Worm (Caenorhabditis elegans) whole organism, mixed stage, embryonic: Measurements from ENCODE around the gene mdt-27.
A peak's percentile ranks its signal among the peaks of the same experiment; 100 is the strongest.

Experiments
- M03D4.4 ChIP-seq: sonication (generic microtip); optimal IDR thresholded peaks from 2 replicates; lab custom pipeline; 2017; ENCODE audit warnings: mild to moderate bottlenecking, missing genetic modification characterization, missing compliant biosample characterization
- bed-3 ChIP-seq: fragments of 200-800 bp; sonication (Bioruptor generic); optimal IDR thresholded peaks from 3 replicates; lab custom pipeline; 2018; ENCODE audit warnings: mild to moderate bottlenecking, missing genetic modification characterization, moderate library complexity, missing compliant biosample characterization
- blmp-1 ChIP-seq: fragments of 150-350 bp; optimal IDR thresholded peaks from 2 replicates; lab custom pipeline; 2014; ENCODE audit warnings: missing biosample characterization, missing genetic modification characterization
- ceh-39 ChIP-seq: fragments of 150-350 bp; optimal IDR thresholded peaks from 2 replicates; lab custom pipeline; 2014; ENCODE audit warnings: missing biosample characterization, missing genetic modification characterization
- ceh-43 ChIP-seq: fragments of 200-800 bp; sonication (Bioruptor generic); optimal IDR thresholded peaks from 2 replicates; lab custom pipeline; 2018; ENCODE audit warnings: mild to moderate bottlenecking, missing genetic modification characterization, moderate library complexity, missing compliant biosample characterization
- ceh-83 ChIP-seq: fragments of 200-800 bp; sonication (Bioruptor generic); optimal IDR thresholded peaks from 2 replicates; lab custom pipeline; 2018; ENCODE audit warnings: mild to moderate bottlenecking, missing genetic modification characterization, missing compliant biosample characterization
- ces-1 ChIP-seq: fragments of 150-350 bp; optimal IDR thresholded peaks from 2 replicates; lab custom pipeline; 2014; ENCODE audit warnings: missing biosample characterization, missing genetic modification reagents, missing genetic modification characterization
- drap-1 ChIP-seq: fragments of 200-800 bp; sonication (Bioruptor generic); optimal IDR thresholded peaks from 3 replicates; lab custom pipeline; 2018; ENCODE audit warnings: mild to moderate bottlenecking, missing genetic modification characterization, missing compliant biosample characterization
- elt-1 ChIP-seq: sonication (generic microtip); optimal IDR thresholded peaks from 2 replicates; lab custom pipeline; 2017; ENCODE audit warnings: missing genetic modification characterization, mild to moderate bottlenecking, missing compliant biosample characterization, antibody characterized with exemption, moderate library complexity, borderline replicate concordance; ENCODE audit not compliant: insufficient read depth
- flh-1 ChIP-seq: fragments of 200-800 bp; sonication (Bioruptor generic); optimal IDR thresholded peaks from 2 replicates; lab custom pipeline; 2018; ENCODE audit warnings: mild to moderate bottlenecking, missing genetic modification characterization, moderate library complexity, missing compliant biosample characterization
- ham-2 ChIP-seq: fragments of 200-800 bp; sonication (Bioruptor generic); optimal IDR thresholded peaks from 2 replicates; lab custom pipeline; 2018; ENCODE audit warnings: mild to moderate bottlenecking, missing genetic modification characterization, missing compliant biosample characterization
- lin-13 ChIP-seq: fragments of 150-350 bp; optimal IDR thresholded peaks from 2 replicates; lab custom pipeline; 2014; ENCODE audit warnings: missing biosample characterization, missing genetic modification characterization
- lsy-2 ChIP-seq: fragments of 150-350 bp; optimal IDR thresholded peaks from 2 replicates; lab custom pipeline; 2014; ENCODE audit warnings: missing biosample characterization, missing genetic modification characterization
- mab-5 ChIP-seq: fragments of 150-350 bp; optimal IDR thresholded peaks from 2 replicates; lab custom pipeline; 2014; ENCODE audit warnings: missing biosample characterization, missing genetic modification characterization
- mep-1 ChIP-seq: fragments of 150-350 bp; optimal IDR thresholded peaks from 2 replicates; lab custom pipeline; 2017; ENCODE audit warnings: missing biosample characterization, missing genetic modification reagents, missing genetic modification characterization, inconsistent platforms
- mls-2 ChIP-seq: sonication (generic microtip); optimal IDR thresholded peaks from 2 replicates; lab custom pipeline; 2016; ENCODE audit warnings: mild to moderate bottlenecking, missing genetic modification characterization, moderate library complexity, missing compliant biosample characterization
- nhr-12 ChIP-seq: fragments of 150-350 bp; optimal IDR thresholded peaks from 2 replicates; lab custom pipeline; 2014; ENCODE audit warnings: missing biosample characterization, missing genetic modification characterization
- nhr-2 ChIP-seq: fragments of 150-350 bp; optimal IDR thresholded peaks from 2 replicates; lab custom pipeline; 2014; ENCODE audit warnings: missing biosample characterization, missing genetic modification characterization
- nhr-237 ChIP-seq: fragments of 150-350 bp; optimal IDR thresholded peaks from 2 replicates; lab custom pipeline; 2014; ENCODE audit warnings: missing biosample characterization, missing genetic modification characterization
- nhr-28 ChIP-seq: fragments of 150-350 bp; optimal IDR thresholded peaks from 2 replicates; lab custom pipeline; 2014; ENCODE audit warnings: missing biosample characterization, missing genetic modification characterization
- nhr-76 ChIP-seq: sonication (generic microtip); optimal IDR thresholded peaks from 2 replicates; lab custom pipeline; 2017; ENCODE audit warnings: missing biosample characterization, missing genetic modification characterization
- pha-4 ChIP-seq: fragments of 150-350 bp; optimal IDR thresholded peaks from 2 replicates; lab custom pipeline; 2018; ENCODE audit warnings: missing biosample characterization, missing genetic modification reagents, missing genetic modification characterization
- snpc-4 ChIP-seq: fragments of 150-350 bp; optimal IDR thresholded peaks from 2 replicates; lab custom pipeline; 2014; ENCODE audit warnings: missing biosample characterization, missing genetic modification characterization
- sptf-1 ChIP-seq: sonication (generic microtip); optimal IDR thresholded peaks from 2 replicates; lab custom pipeline; 2017; ENCODE audit warnings: mild to moderate bottlenecking, missing genetic modification characterization, moderate library complexity, missing compliant biosample characterization
- unc-120 ChIP-seq: sonication (generic microtip); optimal IDR thresholded peaks from 2 replicates; lab custom pipeline; 2017; ENCODE audit warnings: missing genetic modification characterization, missing compliant biosample characterization; ENCODE audit not compliant: poor library complexity, severe bottlenecking
- unc-39 ChIP-seq: fragments of 150-350 bp; optimal IDR thresholded peaks from 2 replicates; lab custom pipeline; 2014; ENCODE audit warnings: missing biosample characterization, missing genetic modification characterization
- unc-62 ChIP-seq: fragments of 150-350 bp; optimal IDR thresholded peaks from 2 replicates; lab custom pipeline; 2014; ENCODE audit warnings: missing biosample characterization, missing genetic modification reagents, missing genetic modification characterization
- zip-8 ChIP-seq: fragments of 150-350 bp; optimal IDR thresholded peaks from 2 replicates; lab custom pipeline; 2014; ENCODE audit warnings: missing biosample characterization, missing genetic modification characterization
- ztf-11 ChIP-seq: fragments of 150-350 bp; optimal IDR thresholded peaks from 2 replicates; lab custom pipeline; 2014; ENCODE audit warnings: missing biosample characterization, missing genetic modification characterization

The mdt-27 gene

ce11 chrV:9218655-9219389, 5.4 kb upstream of the mdt-27 start:
- no peak for TF ChIP-seq snpc-4 (tag; lab: Kevin White, UChicago)
- TF ChIP-seq unc-62 (GFP tag; lab: Kevin White, UChicago): peak; percentile 91
- TF ChIP-seq ceh-83 (GFP tag; lab: Kevin White, UChicago): no peak
- TF ChIP-seq mab-5 (tag; lab: Kevin White, UChicago): no peak
- TF ChIP-seq mls-2 (tag; lab: Kevin White, UChicago): peak; percentile 37
- peak; percentile 20 for TF ChIP-seq ces-1 (GFP tag; lab: Kevin White, UChicago)
- TF ChIP-seq mep-1 (tag; lab: Kevin White, UChicago): peak; percentile 22
- TF ChIP-seq flh-1: no peak

ce11 chrV:9218214-9218613, 4.8 kb upstream of the mdt-27 start:
- no peak for TF ChIP-seq pha-4 (tag; lab: Kevin White, UChicago)
- no peak for TF ChIP-seq unc-120 (tag; lab: Kevin White, UChicago)
- no peak for TF ChIP-seq lin-13 (tag; lab: Kevin White, UChicago)
- peak; percentile 6 for TF ChIP-seq elt-1
- TF ChIP-seq nhr-76 (tag; lab: Kevin White, UChicago): no peak
- TF ChIP-seq ham-2 (GFP tag; lab: Kevin White, UChicago): no peak
- no peak for TF ChIP-seq M03D4.4 (tag; lab: Kevin White, UChicago)
- peak; percentile 91 for TF ChIP-seq unc-62 (GFP tag; lab: Kevin White, UChicago)

- no peak for TF ChIP-seq mls-2 (tag; lab: Kevin White, UChicago)
- TF ChIP-seq bed-3: no peak
- TF ChIP-seq blmp-1 (tag; lab: Kevin White, UChicago): no peak
- no peak for TF ChIP-seq elt-1
- TF ChIP-seq drap-1 (GFP tag; lab: Kevin White, UChicago): no peak
- TF ChIP-seq nhr-76 (tag; lab: Kevin White, UChicago): no peak
- no peak for TF ChIP-seq ham-2 (GFP tag; lab: Kevin White, UChicago)
- no peak for TF ChIP-seq pha-4 (tag; lab: Kevin White, UChicago)
- no peak for TF ChIP-seq nhr-12 (tag; lab: Kevin White, UChicago)
- no peak for TF ChIP-seq lsy-2 (tag; lab: Kevin White, UChicago)
- no peak for TF ChIP-seq unc-39 (tag; lab: Kevin White, UChicago)
- TF ChIP-seq sptf-1 (tag; lab: Kevin White, UChicago): no peak
- no peak for TF ChIP-seq ceh-83 (GFP tag; lab: Kevin White, UChicago)
- TF ChIP-seq nhr-28 (tag; lab: Kevin White, UChicago): no peak
- no peak for TF ChIP-seq unc-120 (tag; lab: Kevin White, UChicago)
- no peak for TF ChIP-seq ceh-43 (GFP tag; lab: Kevin White, UChicago)
Measured at ce11 chrV:9217158-9217557, 3.7 kb upstream of the mdt-27 start, which contains the start of gene pacs-1. Gene pacs-1, minus strand, starts transcription at chrV:9217258.

- TF ChIP-seq nhr-2 (no peak), lsy-2 (tag; lab: Kevin White, UChicago) (peak; percentile 46), drap-1 (GFP tag; lab: Kevin White, UChicago) (no peak), mep-1 (tag; lab: Kevin White, UChicago) (peak; percentile 76), nhr-237 (tag; lab: Kevin White, UChicago) (peak; percentile 67), pha-4 (tag; lab: Kevin White, UChicago) (peak; percentile 74), unc-120 (tag; lab: Kevin White, UChicago) (peak; percentile 82), ces-1 (GFP tag; lab: Kevin White, UChicago) (peak; percentile 98), ztf-11 (tag; lab: Kevin White, UChicago) (no peak), ceh-39 (tag; lab: Kevin White, UChicago) (peak; percentile 40), zip-8 (tag; lab: Kevin White, UChicago) (no peak), mls-2 (tag; lab: Kevin White, UChicago) (peak; percentile 27)
- TF ChIP-seq, all 35 proteins: peak for 8
Measured at ce11 chrV:9212499-9212898, 955 bp downstream of the mdt-27 start.

- peak; percentile 32 for TF ChIP-seq ces-1 (GFP tag; lab: Kevin White, UChicago)
- no peak for TF ChIP-seq flh-1
Measured at ce11 chrV:9208878-9209277, 4.6 kb downstream of the mdt-27 start.
